Worm (Caenorhabditis elegans): ENCODE results near the gene T19B10.12.

- TF ChIP-seq ztf-11 (tag; optimal IDR thresholded peaks at IDR 0.05), result no peak
- TF ChIP-seq nhr-76 (tag; optimal IDR thresholded peaks at IDR 0.05), result no peak
- no peak for TF ChIP-seq nhr-12 (tag; optimal IDR thresholded peaks at IDR 0.05)
- TF ChIP-seq unc-39 (tag; optimal IDR thresholded peaks at IDR 0.05), result no peak
- TF ChIP-seq nhr-237 (tag; optimal IDR thresholded peaks at IDR 0.05), result no peak
- TF ChIP-seq lin-13 (tag; optimal IDR thresholded peaks at IDR 0.05), result no peak
- TF ChIP-seq unc-62 (GFP tag; optimal IDR thresholded peaks at IDR 0.05), result no peak
- TF ChIP-seq elt-3 (tag; optimal IDR thresholded peaks at IDR 0.05), result no peak
- no peak for TF ChIP-seq lsy-2 (tag; optimal IDR thresholded peaks at IDR 0.05)
- TF ChIP-seq snpc-4 (tag; optimal IDR thresholded peaks at IDR 0.05), result no peak
- no peak for TF ChIP-seq blmp-1 (tag; optimal IDR thresholded peaks at IDR 0.05)
- TF ChIP-seq nhr-28 (tag; optimal IDR thresholded peaks at IDR 0.05), result no peak
- no peak for TF ChIP-seq elt-1 (tag; optimal IDR thresholded peaks at IDR 0.05; ENCODE audit: borderline replicate concordance, insufficient read depth)
Observed at ce11 chrV:11201826-11202565, 48.8 kb upstream of the T19B10.12 start, which contains the start of gene K10D6.4.

All from whole organism, mixed stage, embryonic.